Fruit fly (Drosophila melanogaster) whole organism, embryonic: ENCODE data around the gene CG17364.

ENCODE experiments used
- Ada2b ChIP-seq: fragments of 200-800 bp; sonication (Bioruptor generic); IDR thresholded peaks from 2 replicates; pipeline ENCODE4 v1.3.6; 2022; ENCODE audit warnings: missing biosample characterization, missing genetic modification characterization
- Asciz ChIP-seq: fragments of 200-800 bp; sonication (Bioruptor generic); optimal IDR thresholded peaks from 2 replicates; lab custom pipeline; 2017; ENCODE audit warnings: missing biosample characterization, mild to moderate bottlenecking, missing genetic modification characterization, missing genetic modification reagents
- Atf-2 ChIP-seq: fragments of 200-800 bp; sonication (Bioruptor generic); optimal IDR thresholded peaks from 2 replicates; lab custom pipeline; 2016; ENCODE audit warnings: missing biosample characterization, missing genetic modification characterization
- B-H1 ChIP-seq: fragments of 200-800 bp; sonication (Bioruptor generic); IDR thresholded peaks from 3 replicates; pipeline ENCODE4 v1.3.6; 2022; ENCODE audit warnings: missing biosample characterization, missing genetic modification characterization
- CG10267 ChIP-seq: fragments of 200-800 bp; sonication (Bioruptor generic); optimal IDR thresholded peaks from 2 replicates; lab custom pipeline; 2018; ENCODE audit warnings: missing biosample characterization, mild to moderate bottlenecking, missing genetic modification characterization, moderate library complexity
- CG10565 ChIP-seq: fragments of 200-800 bp; sonication (Bioruptor generic); optimal IDR thresholded peaks from 3 replicates; lab custom pipeline; 2016; ENCODE audit warnings: missing biosample characterization, mild to moderate bottlenecking, missing genetic modification characterization
- CG11093 ChIP-seq: fragments of 200-800 bp; sonication (Bioruptor generic); IDR thresholded peaks from 3 replicates; pipeline ENCODE4 v1.3.6; 2022; ENCODE audit warnings: missing biosample characterization, missing genetic modification characterization
- CG11247 ChIP-seq: fragments of 200-800 bp; sonication (Bioruptor generic); IDR thresholded peaks from 2 replicates; pipeline ENCODE4 v1.3.6; 2022; ENCODE audit warnings: missing biosample characterization, missing genetic modification characterization
- CG13123 ChIP-seq: fragments of 200-800 bp; sonication (Bioruptor generic); optimal IDR thresholded peaks from 2 replicates; lab custom pipeline; 2016; ENCODE audit warnings: missing biosample characterization, missing genetic modification characterization
- CG15269 ChIP-seq: fragments of 200-800 bp; sonication (Bioruptor generic); optimal IDR thresholded peaks from 2 replicates; lab custom pipeline; 2018; ENCODE audit warnings: missing biosample characterization, mild to moderate bottlenecking, missing genetic modification characterization, moderate library complexity
- CG1602 ChIP-seq: fragments of 200-800 bp; sonication (Bioruptor generic); optimal IDR thresholded peaks from 3 replicates; lab custom pipeline; 2016; ENCODE audit warnings: missing biosample characterization, missing genetic modification characterization
- CG2120 ChIP-seq: fragments of 200-800 bp; sonication (Bioruptor generic); optimal IDR thresholded peaks from 3 replicates; lab custom pipeline; 2016; ENCODE audit warnings: missing biosample characterization, missing genetic modification characterization
- CG33213 ChIP-seq: fragments of 200-800 bp; sonication (Bioruptor generic); optimal IDR thresholded peaks from 3 replicates; lab custom pipeline; 2016; ENCODE audit warnings: missing biosample characterization, missing genetic modification characterization
- CG5180 ChIP-seq: fragments of 200-800 bp; sonication (Bioruptor generic); optimal IDR thresholded peaks from 3 replicates; lab custom pipeline; 2017; ENCODE audit warnings: missing biosample characterization, missing genetic modification characterization, mild to moderate bottlenecking, moderate library complexity, missing genetic modification reagents
- CG6654 ChIP-seq: fragments of 200-800 bp; sonication (Bioruptor generic); optimal IDR thresholded peaks from 2 replicates; lab custom pipeline; 2017; ENCODE audit warnings: missing biosample characterization, mild to moderate bottlenecking, missing genetic modification characterization
- CG6854 ChIP-seq: fragments of 200-800 bp; sonication (Bioruptor generic); optimal IDR thresholded peaks from 3 replicates; lab custom pipeline; 2017; ENCODE audit warnings: missing biosample characterization, mild to moderate bottlenecking, missing genetic modification characterization
- CG9609 ChIP-seq: fragments of 200-800 bp; sonication (Bioruptor generic); optimal IDR thresholded peaks from 3 replicates; lab custom pipeline; 2016; ENCODE audit warnings: missing biosample characterization, missing genetic modification characterization
- CG9727 ChIP-seq: fragments of 200-800 bp; sonication (Bioruptor generic); optimal IDR thresholded peaks from 3 replicates; lab custom pipeline; 2017; ENCODE audit warnings: missing biosample characterization, mild to moderate bottlenecking, missing genetic modification characterization
- CG9797 ChIP-seq: fragments of 200-800 bp; sonication (Bioruptor generic); optimal IDR thresholded peaks from 3 replicates; lab custom pipeline; 2018; ENCODE audit warnings: missing biosample characterization, mild to moderate bottlenecking, missing genetic modification characterization
- CHES-1-like ChIP-seq: fragments of 200-800 bp; sonication (Bioruptor generic); optimal IDR thresholded peaks from 2 replicates; lab custom pipeline; 2016; ENCODE audit warnings: missing biosample characterization, missing genetic modification characterization
- Camta ChIP-seq: fragments of 200-800 bp; sonication (Bioruptor generic); optimal IDR thresholded peaks from 2 replicates; lab custom pipeline; 2016; ENCODE audit warnings: missing biosample characterization, missing genetic modification characterization
- Chrac-16 ChIP-seq: fragments of 200-800 bp; sonication (Bioruptor generic); optimal IDR thresholded peaks from 3 replicates; lab custom pipeline; 2016; ENCODE audit warnings: missing biosample characterization, missing genetic modification characterization
- Dek ChIP-seq: fragments of 200-800 bp; sonication (Bioruptor generic); optimal IDR thresholded peaks from 3 replicates; lab custom pipeline; 2019; ENCODE audit warnings: missing biosample characterization, mild to moderate bottlenecking, missing genetic modification characterization, moderate library complexity
- Dp ChIP-seq: fragments of 200-800 bp; sonication (Bioruptor generic); optimal IDR thresholded peaks from 2 replicates; lab custom pipeline; 2018; ENCODE audit warnings: missing biosample characterization, mild to moderate bottlenecking, missing genetic modification characterization, moderate library complexity
- Ets65A ChIP-seq: fragments of 200-800 bp; sonication (Bioruptor generic); peaks from one replicate; lab custom pipeline; 2016; ENCODE audit warnings: missing biosample characterization, missing genetic modification characterization
- Hand ChIP-seq: fragments of 200-800 bp; sonication (Bioruptor generic); optimal IDR thresholded peaks from 2 replicates; lab custom pipeline; 2017; ENCODE audit warnings: mild to moderate bottlenecking, missing biosample characterization, missing genetic modification reagents, missing genetic modification characterization
- Lpt ChIP-seq: fragments of >200 bp; optimal IDR thresholded peaks from 2 replicates; lab custom pipeline; 2018; ENCODE audit warnings: missing biosample characterization, missing genetic modification characterization
- Meics ChIP-seq: fragments of 200-800 bp; sonication (Bioruptor generic); optimal IDR thresholded peaks from 2 replicates; lab custom pipeline; 2017; ENCODE audit warnings: missing biosample characterization, mild to moderate bottlenecking, missing genetic modification characterization
- NFAT ChIP-seq: fragments of 200-800 bp; sonication (Bioruptor generic); IDR thresholded peaks from 2 replicates; pipeline ENCODE4 v1.3.6; 2022; ENCODE audit warnings: missing biosample characterization, missing genetic modification characterization
- Poxn ChIP-seq: fragments of 200-800 bp; sonication (Bioruptor generic); IDR thresholded peaks from 2 replicates; pipeline ENCODE4 v1.3.6; 2022; ENCODE audit warnings: missing biosample characterization, missing genetic modification characterization
- Scr ChIP-seq: fragments of 200-800 bp; sonication (Bioruptor generic); IDR thresholded peaks from 2 replicates; pipeline ENCODE4 v1.3.6; 2022; ENCODE audit warnings: missing biosample characterization, missing genetic modification characterization; ENCODE audit not compliant: partially characterized antibody
- abd-A ChIP-seq: fragments of 200-800 bp; sonication (Bioruptor generic); optimal IDR thresholded peaks from 3 replicates; lab custom pipeline; 2019; ENCODE audit warnings: missing biosample characterization, mild to moderate bottlenecking, missing genetic modification characterization, moderate library complexity
- chn ChIP-seq: fragments of 200-800 bp; sonication (Bioruptor generic); optimal IDR thresholded peaks from 2 replicates; lab custom pipeline; 2016; ENCODE audit warnings: missing biosample characterization, missing genetic modification characterization
- da ChIP-seq: fragments of 200-800 bp; sonication (Bioruptor generic); optimal IDR thresholded peaks from 2 replicates; lab custom pipeline; 2016; ENCODE audit warnings: missing biosample characterization, missing genetic modification characterization
- dan ChIP-seq: fragments of 200-800 bp; sonication (Bioruptor generic); IDR thresholded peaks from 2 replicates; pipeline ENCODE4 v1.3.6; 2022; ENCODE audit warnings: missing biosample characterization, missing genetic modification characterization
- eve ChIP-seq, 2 experiments: fragments of >200 bp; optimal IDR thresholded peaks; 2 replicates each; lab custom pipeline; 2017; ENCODE audit warnings: missing biosample characterization in 2 of 2, missing genetic modification characterization in 2 of 2
- gt ChIP-seq: fragments of 200-800 bp; sonication (Bioruptor generic); IDR thresholded peaks from 2 replicates; pipeline ENCODE4 v1.3.6; 2022; ENCODE audit warnings: missing biosample characterization, missing genetic modification characterization
- hbn ChIP-seq: fragments of 200-800 bp; sonication (Bioruptor generic); IDR thresholded peaks from 2 replicates; pipeline ENCODE4 v1.3.6; 2022; ENCODE audit warnings: missing biosample characterization, missing genetic modification characterization; ENCODE audit not compliant: partially characterized antibody
- ind ChIP-seq: fragments of 200-800 bp; sonication (Bioruptor generic); optimal IDR thresholded peaks from 3 replicates; lab custom pipeline; 2016; ENCODE audit warnings: missing biosample characterization, missing genetic modification characterization
- lmd ChIP-seq: fragments of 200-800 bp; sonication (Bioruptor generic); IDR thresholded peaks from 2 replicates; pipeline ENCODE4 v1.3.6; 2022; ENCODE audit warnings: missing biosample characterization, missing genetic modification characterization
- nerfin-1 ChIP-seq: fragments of 200-800 bp; sonication (Bioruptor generic); optimal IDR thresholded peaks from 3 replicates; lab custom pipeline; 2019; ENCODE audit warnings: missing biosample characterization, mild to moderate bottlenecking, missing genetic modification characterization, moderate library complexity
- org-1 ChIP-seq: fragments of 200-800 bp; sonication (Bioruptor generic); optimal IDR thresholded peaks from 2 replicates; lab custom pipeline; 2017; ENCODE audit warnings: missing biosample characterization, missing genetic modification characterization
- pho ChIP-seq: fragments of 200-800 bp; sonication (Bioruptor generic); optimal IDR thresholded peaks from 2 replicates; lab custom pipeline; 2016; ENCODE audit warnings: missing biosample characterization, missing genetic modification characterization
- row ChIP-seq: fragments of 200-800 bp; sonication (Bioruptor generic); IDR thresholded peaks from 3 replicates; pipeline ENCODE4 v1.3.6; 2022; ENCODE audit warnings: missing biosample characterization, missing genetic modification characterization
- sens-2 ChIP-seq: fragments of 200-800 bp; sonication (Bioruptor generic); IDR thresholded peaks from 2 replicates; pipeline ENCODE4 v1.3.6; 2022; ENCODE audit warnings: missing biosample characterization, missing genetic modification characterization
- slou ChIP-seq: fragments of 200-800 bp; sonication (Bioruptor generic); optimal IDR thresholded peaks from 3 replicates; lab custom pipeline; 2016; ENCODE audit warnings: missing biosample characterization, missing genetic modification characterization
- slp2 ChIP-seq: fragments of 200-800 bp; sonication (Bioruptor generic); optimal IDR thresholded peaks from 2 replicates; lab custom pipeline; 2016; ENCODE audit warnings: missing biosample characterization, missing genetic modification characterization
- stwl ChIP-seq: fragments of 200-800 bp; sonication (Bioruptor generic); optimal IDR thresholded peaks from 3 replicates; lab custom pipeline; 2018; ENCODE audit warnings: missing biosample characterization, mild to moderate bottlenecking, missing genetic modification characterization, moderate library complexity
- tgo ChIP-seq: fragments of 200-800 bp; sonication (Bioruptor generic); IDR thresholded peaks from 3 replicates; pipeline ENCODE4 v1.3.6; 2022; ENCODE audit warnings: missing biosample characterization, missing genetic modification characterization
- yki ChIP-seq: fragments of >200 bp; optimal IDR thresholded peaks from 3 replicates; lab custom pipeline; 2018
- zf30C ChIP-seq: fragments of 200-800 bp; sonication (Bioruptor generic); optimal IDR thresholded peaks from 3 replicates; lab custom pipeline; 2018; ENCODE audit warnings: missing biosample characterization, mild to moderate bottlenecking, missing genetic modification characterization

The CG17364 gene

DNA sequence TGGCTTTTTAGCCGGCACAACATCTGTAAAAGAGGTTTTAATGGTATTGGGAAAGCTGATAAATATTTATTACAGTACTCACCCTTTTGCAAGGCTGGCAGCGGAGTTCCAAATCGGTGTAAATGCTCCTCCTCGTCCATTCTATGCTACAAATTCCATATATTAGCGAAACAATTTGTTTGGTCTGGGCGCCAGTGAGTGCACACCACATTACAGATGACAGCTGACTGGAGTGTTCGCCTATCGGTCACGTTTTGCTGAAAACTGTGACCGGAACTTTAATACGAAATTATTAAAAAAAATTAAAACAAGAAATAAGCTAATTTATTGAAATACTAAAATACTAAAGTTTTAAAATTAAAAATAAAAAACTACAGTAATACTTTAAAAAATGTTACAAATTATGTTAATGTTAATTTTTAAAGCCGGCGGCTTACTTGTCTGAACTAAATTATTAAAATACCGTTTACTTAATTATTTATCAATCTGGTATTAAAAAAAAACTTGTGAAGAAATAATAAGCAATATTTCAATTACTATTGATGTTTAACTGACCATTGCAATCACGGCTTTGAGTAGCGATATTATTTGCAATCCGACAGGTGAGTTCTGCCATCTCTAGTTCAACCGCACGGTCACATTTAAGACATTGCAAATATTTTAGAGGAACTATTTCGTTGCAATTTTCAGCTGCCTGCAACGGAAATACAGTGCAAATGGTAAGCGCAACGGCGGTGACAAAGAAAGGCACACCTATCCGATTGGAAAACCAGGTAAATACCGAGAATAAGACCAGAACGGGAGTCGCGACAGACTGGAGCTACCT is 64.2 kb downstream of the CG17364 start, which contains the start of the genes CG8833 and DCTN1-p150 (continued):
- TF ChIP-seq sens-2 (no peak), pho (peak; percentile 37), Lpt (GFP tag; lab: Kevin White, UChicago) (no peak), CG10565 (no peak), CG11093 (GFP tag; lab: Robert Waterston, UW) (no peak), CG9727 (peak; percentile 47), B-H1 (GFP tag; lab: Robert Waterston, UW) (no peak; the same call in 2 of the 3 replicates), gt (GFP tag; lab: Robert Waterston, UW) (no peak), Chrac-16 (GFP tag; lab: Kevin White, UChicago) (peak; percentile 63), CG9609 (GFP tag; lab: Kevin White, UChicago) (peak; percentile 49), Scr (GFP tag; lab: Robert Waterston, UW) (peak; percentile 63), CG1602 (GFP tag; lab: Kevin White, UChicago) (peak; percentile 44), Atf-2 (GFP tag; lab: Kevin White, UChicago) (peak; percentile 8), CG6854 (GFP tag; lab: Kevin White, UChicago) (no peak), Meics (GFP tag; lab: Kevin White, UChicago) (peak; percentile 40), Camta (GFP tag; lab: Kevin White, UChicago) (peak; percentile 19), zf30C (GFP tag; lab: Kevin White, UChicago) (no peak), lmd (GFP tag; lab: Robert Waterston, UW) (peak; percentile 48), yki (lab: Kevin White, UChicago) (no peak), Ada2b (GFP tag; lab: Robert Waterston, UW) (no peak), Ets65A (GFP tag; lab: Kevin White, UChicago) (peak; percentile 89), eve (GFP tag; optimal IDR thresholded peaks at IDR 0.05; lab: Kevin White, UChicago) (no peak), nerfin-1 (tag; lab: Kevin White, UChicago) (no peak), Asciz (GFP tag; lab: Kevin White, UChicago) (no peak), CG33213 (peak; percentile 18), CG13123 (GFP tag; lab: Kevin White, UChicago) (peak; percentile 29), CHES-1-like (peak; percentile 34), dan (no peak), ind (GFP tag; lab: Kevin White, UChicago) (peak; percentile 48), CG2120 (GFP tag; lab: Kevin White, UChicago) (peak; percentile 62), CG10267 (tag; lab: Kevin White, UChicago) (peak; percentile 46), slou (GFP tag; lab: Kevin White, UChicago) (no peak), CG5180 (no peak), CG15269 (tag; lab: Kevin White, UChicago) (no peak), CG11247 (no peak), abd-A (tag; lab: Kevin White, UChicago) (no peak), row (peak; percentile 86), stwl (tag; lab: Kevin White, UChicago) (peak; percentile 44), chn (peak; percentile 32), tgo (peak; percentile 37; the same call in 2 of the 3 replicates), da (no peak), NFAT (GFP tag; lab: Robert Waterston, UW) (peak; percentile 41; the same call in 1 of the 2 replicates), CG9797 (GFP tag; lab: Kevin White, UChicago) (peak; percentile 53), Poxn (GFP tag; lab: Robert Waterston, UW) (no peak), Dek (peak; percentile 23), org-1 (GFP tag; lab: Kevin White, UChicago) (no peak), Dp (no peak), hbn (GFP tag; lab: Robert Waterston, UW) (peak; percentile 22; the same call in 1 of the 2 replicates), slp2 (GFP tag; lab: Kevin White, UChicago) (peak; percentile 10), Hand (GFP tag; lab: Kevin White, UChicago) (no peak), CG6654 (no peak)
